Fruit fly (Drosophila melanogaster): ENCODE measurements around the gene CG32163.

DNA sequence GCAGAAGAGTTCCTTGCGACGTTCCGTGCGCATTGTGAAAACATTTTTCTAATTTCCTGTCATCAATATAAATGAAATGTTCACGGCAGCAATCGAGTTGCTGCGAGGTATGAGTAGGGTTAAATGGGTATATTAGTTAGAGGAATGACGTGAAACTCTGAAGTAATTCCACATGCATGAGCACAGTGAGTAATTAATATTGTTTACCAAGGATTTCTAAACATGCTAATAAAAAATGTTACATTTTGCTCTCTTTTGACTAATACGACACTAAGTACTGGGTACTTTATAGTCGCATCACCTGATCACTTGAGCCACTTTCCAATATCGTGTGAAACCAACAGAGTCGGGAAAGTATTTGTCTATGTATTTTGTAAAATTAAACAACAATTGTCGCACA is 42.7 kb upstream of the CG32163 start:
- no peak for TF ChIP-seq EcR (GFP tag; optimal IDR thresholded peaks at IDR 0.05)
- no peak for TF ChIP-seq rn (GFP tag; IDR thresholded peaks at IDR 0.05)
- no peak for TF ChIP-seq CG15710 (tag; optimal IDR thresholded peaks at IDR 0.05)
